Worm (Caenorhabditis elegans): ENCODE measurements around the gene sas-7.

The sas-7 gene

DNA sequence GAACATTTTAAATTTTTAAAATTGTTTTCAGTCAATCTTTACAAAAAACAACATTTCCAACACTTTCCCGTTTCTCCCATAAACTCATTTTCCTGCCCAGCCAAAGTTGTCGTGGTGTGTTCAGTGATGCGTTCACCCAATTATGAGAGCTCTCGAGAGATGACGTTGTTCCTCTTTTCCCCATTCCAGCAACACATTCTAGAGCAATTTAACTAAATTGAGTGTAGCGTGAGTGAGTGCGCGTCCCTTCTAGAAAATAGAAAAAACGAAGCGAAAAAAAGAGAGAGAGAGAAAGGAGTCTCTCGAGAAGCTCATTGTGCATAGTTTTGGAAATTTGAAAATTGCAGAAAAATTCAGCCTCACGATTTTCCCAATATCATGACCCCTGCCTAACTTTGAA lies 37.9 kb downstream of the sas-7 start:
- TF ChIP-seq unc-39 (tag; optimal IDR thresholded peaks at IDR 0.05) (no peak), C34F6.9 (tag; optimal IDR thresholded peaks at IDR 0.05) (peak; percentile 31), ztf-11 (tag; optimal IDR thresholded peaks at IDR 0.05) (no peak), lin-13 (GFP tag; optimal IDR thresholded peaks at IDR 0.05) (no peak), crh-2 (tag; optimal IDR thresholded peaks at IDR 0.05) (peak; percentile 6), ama-1 (optimal IDR thresholded peaks at IDR 0.05) (no peak)

ce11 chrIII:10359916-10360315 lies 39.1 kb downstream of the sas-7 start:
- TF ChIP-seq lin-11 (tag; optimal IDR thresholded peaks at IDR 0.05): no peak
- TF ChIP-seq egl-27 (tag; optimal IDR thresholded peaks at IDR 0.05): no peak
- TF ChIP-seq fos-1 (tag; optimal IDR thresholded peaks at IDR 0.05): no peak
- TF ChIP-seq nhr-12 (tag; optimal IDR thresholded peaks at IDR 0.05): no peak
- no peak for TF ChIP-seq nhr-11 (tag; optimal IDR thresholded peaks at IDR 0.05)
- TF ChIP-seq gmeb-1 (tag; optimal IDR thresholded peaks at IDR 0.05): no peak
- no peak for TF ChIP-seq nhr-129 (tag; optimal IDR thresholded peaks at IDR 0.05)
- no peak for TF ChIP-seq ztf-11 (tag; optimal IDR thresholded peaks at IDR 0.05)
- no peak for TF ChIP-seq mdl-1 (tag; optimal IDR thresholded peaks at IDR 0.05)
- no peak for TF ChIP-seq Y55F3AM.14 (GFP tag; optimal IDR thresholded peaks at IDR 0.05)
- TF ChIP-seq aly-2 (tag; optimal IDR thresholded peaks at IDR 0.05): no peak
- no peak for TF ChIP-seq snpc-4 (tag; optimal IDR thresholded peaks at IDR 0.05)
- no peak for TF ChIP-seq peb-1 (tag; optimal IDR thresholded peaks at IDR 0.05)
- TF ChIP-seq nhr-10 (tag; optimal IDR thresholded peaks at IDR 0.05): no peak
- no peak for TF ChIP-seq C34F6.9 (tag; optimal IDR thresholded peaks at IDR 0.05)
- TF ChIP-seq unc-62 (GFP tag; optimal IDR thresholded peaks at IDR 0.05): no peak
- no peak for TF ChIP-seq elt-1 (tag; optimal IDR thresholded peaks at IDR 0.05)
- TF ChIP-seq alr-1 (tag; optimal IDR thresholded peaks at IDR 0.05): no peak
- no peak for TF ChIP-seq nhr-237 (tag; optimal IDR thresholded peaks at IDR 0.05)
- no peak for TF ChIP-seq zag-1 (tag; optimal IDR thresholded peaks at IDR 0.05)

DNA sequence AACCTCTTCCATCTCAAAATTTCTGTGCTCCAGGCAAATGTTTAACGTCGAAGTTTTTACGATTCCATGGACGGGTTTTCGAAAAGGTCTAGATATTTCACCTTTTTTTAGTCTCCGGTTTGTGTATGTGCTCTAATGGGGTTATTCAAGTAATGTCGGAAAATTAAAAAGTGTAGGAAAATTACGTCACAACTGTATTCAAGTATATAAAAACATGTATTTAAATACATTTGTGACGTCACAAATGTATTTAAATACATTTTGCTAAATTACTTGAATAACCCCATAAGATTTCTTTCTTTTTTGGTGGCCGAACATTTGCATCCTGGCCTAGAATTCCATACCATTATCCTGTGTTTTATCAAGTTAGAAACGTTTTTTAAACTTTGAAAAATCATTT lies 40.6 kb downstream of the sas-7 start:
- no peak for TF ChIP-seq nhr-129 (tag; optimal IDR thresholded peaks at IDR 0.05)
- no peak for TF ChIP-seq skn-1 (tag; optimal IDR thresholded peaks at IDR 0.05)
- no peak for TF ChIP-seq elt-3 (tag; optimal IDR thresholded peaks at IDR 0.05)
- no peak for TF ChIP-seq dmd-4 (tag; optimal IDR thresholded peaks at IDR 0.05)
- TF ChIP-seq unc-55 (GFP tag; optimal IDR thresholded peaks at IDR 0.05): no peak
- TF ChIP-seq mdl-1 (tag; optimal IDR thresholded peaks at IDR 0.05): no peak
- no peak for TF ChIP-seq ztf-1 (GFP tag; conservative IDR thresholded peaks at IDR 0.05)
- TF ChIP-seq alr-1 (tag; optimal IDR thresholded peaks at IDR 0.05): no peak
- no peak for TF ChIP-seq gmeb-1 (tag; optimal IDR thresholded peaks at IDR 0.05)
- no peak for TF ChIP-seq fos-1 (tag; optimal IDR thresholded peaks at IDR 0.05)
- TF ChIP-seq zag-1 (tag; optimal IDR thresholded peaks at IDR 0.05): no peak
- TF ChIP-seq F13H6.1 (tag; optimal IDR thresholded peaks at IDR 0.05): no peak
- no peak for TF ChIP-seq blmp-1 (tag; optimal IDR thresholded peaks at IDR 0.05; ENCODE audit: insufficient read depth)
- no peak for TF ChIP-seq ceh-82 (tag; optimal IDR thresholded peaks at IDR 0.05)
- no peak for TF ChIP-seq nhr-11 (tag; optimal IDR thresholded peaks at IDR 0.05)
- no peak for TF ChIP-seq crh-2 (tag; optimal IDR thresholded peaks at IDR 0.05)
- TF ChIP-seq nhr-25 (tag; optimal IDR thresholded peaks at IDR 0.05): no peak
- TF ChIP-seq C34F6.9 (tag; optimal IDR thresholded peaks at IDR 0.05): no peak

DNA sequence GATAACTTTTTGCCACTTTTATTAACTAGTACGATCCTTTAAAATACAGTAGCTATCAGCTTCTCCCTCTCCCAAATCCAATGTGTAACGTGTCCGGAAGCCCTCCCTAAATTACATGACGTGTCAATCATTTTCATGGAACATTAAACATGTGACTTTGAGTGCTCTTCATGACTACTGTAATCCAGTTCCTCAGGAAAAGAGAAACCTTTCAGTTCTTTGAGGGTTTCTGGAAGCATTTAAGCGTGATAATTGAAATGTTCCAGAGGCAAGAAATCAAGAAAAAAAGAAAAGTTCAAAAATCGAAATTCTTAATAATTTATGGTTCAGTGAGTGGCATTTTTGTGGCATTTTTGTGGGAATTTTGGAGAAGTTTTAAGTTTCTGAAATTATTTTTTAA lies 42.1 kb downstream of the sas-7 start:
- TF ChIP-seq elt-3 (tag; optimal IDR thresholded peaks at IDR 0.05) (no peak), C34F6.9 (tag; optimal IDR thresholded peaks at IDR 0.05) (no peak), alr-1 (tag; optimal IDR thresholded peaks at IDR 0.05) (no peak), lsy-2 (tag; optimal IDR thresholded peaks at IDR 0.05) (peak in 1 of 2 experiments; percentile 47), mdl-1 (tag; optimal IDR thresholded peaks at IDR 0.05) (no peak), ama-1 (optimal IDR thresholded peaks at IDR 0.05) (no peak), nhr-23 (tag; optimal IDR thresholded peaks at IDR 0.05) (no peak)

ce11 chrIII:10364656-10365055 lies 43.8 kb downstream of the sas-7 start, which contains the start of gene tbc-8:
TSS of gene tbc-8 (plus strand) at chrIII:10364956.
- TF ChIP-seq Y55F3AM.14 (GFP tag; optimal IDR thresholded peaks at IDR 0.05) (no peak), zag-1 (tag; optimal IDR thresholded peaks at IDR 0.05) (no peak), nhr-11 (tag; optimal IDR thresholded peaks at IDR 0.05) (no peak), sem-4 (tag; optimal IDR thresholded peaks at IDR 0.05) (no peak), ama-1 (optimal IDR thresholded peaks at IDR 0.05) (no peak), lin-13 (GFP tag; optimal IDR thresholded peaks at IDR 0.05) (no peak), crh-2 (tag; optimal IDR thresholded peaks at IDR 0.05) (no peak), alr-1 (tag; optimal IDR thresholded peaks at IDR 0.05) (no peak), fos-1 (tag; optimal IDR thresholded peaks at IDR 0.05) (no peak), lin-39 (tag; optimal IDR thresholded peaks at IDR 0.05) (no peak), mbf-1 (tag; optimal IDR thresholded peaks at IDR 0.05) (no peak), snpc-4 (tag; optimal IDR thresholded peaks at IDR 0.05) (no peak), ztf-11 (tag; optimal IDR thresholded peaks at IDR 0.05) (no peak), elt-1 (tag; optimal IDR thresholded peaks at IDR 0.05) (no peak), nhr-12 (tag; optimal IDR thresholded peaks at IDR 0.05) (no peak)
